Fruit fly (Drosophila melanogaster): ENCODE data around the gene euc.

Gene euc

DNA sequence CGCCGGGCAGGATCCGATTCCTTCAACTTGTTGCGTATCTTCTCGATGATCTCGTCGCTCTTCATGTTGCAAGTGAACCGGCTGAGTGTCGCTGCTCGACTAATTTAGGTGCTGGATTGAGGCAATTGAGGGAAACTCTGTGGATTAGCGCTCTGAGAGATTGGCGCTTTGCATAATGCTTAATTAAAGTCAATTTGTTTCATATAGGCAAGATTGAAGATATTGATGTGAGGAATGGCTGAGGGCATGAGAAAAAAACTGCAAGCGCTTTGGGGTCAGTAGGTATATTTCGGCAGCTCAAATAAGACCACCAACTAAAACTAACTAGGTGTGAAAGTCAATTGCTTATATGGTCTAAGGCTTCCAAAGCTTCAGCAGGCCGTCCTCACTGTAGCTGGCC, at the start of gene euc:
Gene euc, minus strand, starts transcription at position 101 of the 400 bp plus-strand sequence.
- TF ChIP-seq noc (tag; optimal IDR thresholded peaks at IDR 0.05), result no peak

DNA sequence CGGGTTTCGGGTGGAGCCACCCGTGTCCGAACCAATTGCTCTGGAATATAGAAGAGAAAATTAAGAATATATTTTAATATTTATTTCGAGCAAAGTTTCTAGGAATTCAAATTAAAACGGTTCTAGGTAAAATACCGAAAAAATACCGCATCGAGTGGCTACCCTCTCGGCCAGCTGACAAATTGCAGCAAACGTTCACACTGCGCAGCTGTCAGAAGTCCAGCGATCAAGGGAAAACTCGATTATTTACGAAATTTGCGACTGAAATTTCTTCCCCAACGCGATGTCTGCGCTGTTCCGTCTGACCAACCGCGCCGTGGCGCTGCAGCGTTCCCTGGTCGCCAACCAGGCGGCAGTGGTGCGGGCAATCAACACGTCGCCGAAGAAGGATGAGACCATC, 48.6 kb upstream of the euc start, which contains the start of gene NP15.6:
Gene NP15.6, plus strand, starts transcription at position 204 of the 400 bp plus-strand sequence.
- no peak for TF ChIP-seq noc (tag; optimal IDR thresholded peaks at IDR 0.05)

DNA sequence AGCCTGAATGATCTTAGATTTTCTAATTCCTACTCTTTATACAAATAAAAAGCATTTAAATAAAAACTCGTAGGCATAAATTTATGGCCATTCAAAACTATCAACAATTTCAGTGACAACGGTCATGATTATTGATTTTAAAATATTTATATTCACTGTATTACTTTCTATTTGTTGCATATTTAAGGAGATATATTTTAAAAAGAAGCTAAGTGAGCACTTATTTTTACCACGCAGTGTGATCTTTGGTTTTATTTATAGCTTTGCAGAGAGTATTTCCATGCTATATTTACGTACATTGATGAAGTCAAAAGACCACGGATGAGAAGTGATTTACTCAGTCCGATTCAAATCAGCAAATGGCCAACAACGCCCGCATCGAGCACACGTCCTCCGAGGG, 46.2 kb upstream of the euc start, which contains the start of gene CG14285:
Gene CG14285, plus strand, starts transcription at position 339 of the 400 bp plus-strand sequence.
- TF ChIP-seq noc (tag; optimal IDR thresholded peaks at IDR 0.05), result no peak

DNA sequence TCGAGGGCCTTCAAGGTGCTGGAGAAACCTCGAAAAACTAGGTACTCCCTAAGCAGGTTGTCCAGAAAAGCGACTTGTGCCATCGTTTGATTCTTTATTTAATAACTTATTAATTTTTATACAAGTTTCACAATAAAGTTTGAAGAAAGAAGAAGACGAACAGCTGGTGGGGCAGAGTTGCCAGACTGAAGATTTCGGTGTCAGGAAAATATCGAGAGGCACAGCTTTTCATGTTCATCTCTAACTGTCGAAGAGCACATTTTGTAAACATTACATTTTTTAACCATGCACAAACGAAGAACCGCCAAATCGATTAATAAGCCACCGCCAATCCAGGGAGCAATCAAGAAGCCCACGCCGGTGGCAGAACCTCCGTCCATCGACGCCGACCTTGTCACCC, 45.3 kb upstream of the euc start, which contains the start of the genes CG6005 and CG14286:
Gene CG6005, minus strand, starts transcription at position 169 of the 400 bp plus-strand sequence.
Gene CG14286, plus strand, starts transcription at position 231 of the 400 bp plus-strand sequence.
- no peak for TF ChIP-seq noc (tag; optimal IDR thresholded peaks at IDR 0.05)

DNA sequence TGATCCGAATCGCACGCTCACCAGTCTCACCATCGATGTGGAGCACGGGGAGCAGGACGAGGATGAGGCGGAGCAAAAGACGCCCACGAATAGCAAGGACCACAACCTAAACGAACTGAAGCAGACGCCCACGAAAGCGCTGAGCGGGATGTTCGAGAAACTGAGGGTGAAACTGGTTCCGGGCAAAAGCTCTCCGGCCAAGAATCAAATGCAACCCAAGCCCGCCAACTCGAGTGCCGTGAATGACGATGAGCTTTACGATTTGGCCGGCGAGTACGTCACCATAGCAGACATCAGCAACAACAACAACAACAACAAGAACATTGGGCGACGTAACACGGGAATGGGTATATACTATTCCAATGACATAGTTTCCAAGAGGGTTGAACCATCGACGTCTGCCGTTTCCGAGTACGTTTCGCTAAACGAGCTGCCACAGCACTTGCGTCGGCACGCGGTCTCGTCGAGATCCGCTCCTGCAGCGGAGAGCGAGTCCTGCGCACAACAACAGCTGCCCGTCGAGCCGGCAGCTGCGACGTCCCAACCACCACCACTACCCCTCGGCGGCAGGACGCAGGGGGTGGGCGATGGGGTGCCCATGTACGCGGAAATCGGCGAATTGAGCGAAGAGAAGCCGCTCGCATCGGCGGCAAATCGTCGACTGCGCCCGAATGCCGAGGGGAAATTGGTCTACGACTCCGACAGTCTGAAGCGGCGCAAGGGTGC, 38.9 kb upstream of the euc start:
- no peak for TF ChIP-seq noc (tag; optimal IDR thresholded peaks at IDR 0.05)

DNA sequence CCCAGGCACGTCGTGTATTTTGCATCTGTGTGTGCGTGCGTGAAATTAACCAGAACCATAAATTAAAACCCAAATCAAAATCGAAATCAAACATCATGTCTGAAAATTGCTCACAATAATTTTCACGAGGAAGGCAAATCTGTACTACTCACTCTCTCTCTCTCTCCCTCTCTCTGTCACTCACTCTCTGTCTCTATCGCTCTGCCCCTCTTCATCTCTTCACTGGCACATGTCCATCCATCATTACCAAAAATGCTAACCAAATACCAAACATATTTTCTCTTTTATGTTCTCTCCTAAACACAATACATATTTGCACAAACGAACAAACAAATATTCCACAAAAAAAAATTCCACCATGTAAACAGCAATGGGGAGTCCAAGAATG, 36.8 kb upstream of the euc start:
- no peak for TF ChIP-seq noc (tag; optimal IDR thresholded peaks at IDR 0.05)

DNA sequence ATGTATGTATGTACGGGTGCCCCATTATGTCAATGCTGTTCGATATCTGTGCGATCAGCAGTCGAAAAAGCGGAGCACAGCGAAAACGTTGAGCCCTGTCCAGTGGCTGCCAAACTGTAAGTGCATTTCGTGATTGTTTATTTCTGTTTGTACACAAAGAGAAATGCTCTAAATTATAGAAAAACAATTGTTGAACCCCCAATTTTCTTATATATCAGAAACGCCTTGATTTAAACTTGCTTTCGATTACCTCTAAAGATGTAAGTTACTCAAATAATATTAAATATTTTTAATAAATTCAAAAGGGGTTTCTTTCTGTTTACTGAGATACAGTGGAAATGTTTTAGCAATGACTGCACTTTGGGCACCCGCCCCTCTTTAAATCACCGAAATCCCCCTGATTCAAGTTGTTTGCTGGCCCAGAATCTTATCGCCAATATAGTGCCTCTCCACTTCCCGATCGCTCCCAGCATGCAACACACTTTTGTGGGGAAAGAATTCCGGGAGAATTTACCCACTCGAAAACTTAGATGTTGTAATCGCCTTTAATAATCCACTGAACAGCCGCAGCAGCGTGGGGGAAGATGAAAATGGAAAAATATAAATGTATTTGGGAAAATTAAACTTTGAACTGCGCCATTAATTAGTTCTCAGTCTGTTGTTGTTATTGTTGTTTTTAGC, 36.3 kb upstream of the euc start:
- no peak for TF ChIP-seq noc (tag; optimal IDR thresholded peaks at IDR 0.05)

DNA sequence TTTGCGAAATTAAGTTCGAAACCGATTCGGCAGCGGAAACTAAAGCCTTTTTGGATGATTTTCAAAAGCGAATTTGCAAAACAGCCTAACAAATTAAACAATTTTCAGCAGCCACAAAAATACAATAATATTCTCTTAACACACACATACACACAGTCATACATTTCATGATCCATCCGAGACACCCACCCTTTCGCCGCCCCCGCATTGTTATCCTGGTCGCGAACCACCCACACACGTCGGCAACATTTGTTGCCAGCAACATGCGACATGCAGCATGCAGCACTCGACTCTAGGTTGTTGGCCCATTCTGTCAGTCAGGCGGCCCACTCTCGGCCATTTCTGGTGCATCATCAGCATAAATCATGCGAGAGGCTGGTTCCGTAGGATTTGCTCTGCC, 35.4 kb upstream of the euc start:
- no peak for TF ChIP-seq noc (tag; optimal IDR thresholded peaks at IDR 0.05)

DNA sequence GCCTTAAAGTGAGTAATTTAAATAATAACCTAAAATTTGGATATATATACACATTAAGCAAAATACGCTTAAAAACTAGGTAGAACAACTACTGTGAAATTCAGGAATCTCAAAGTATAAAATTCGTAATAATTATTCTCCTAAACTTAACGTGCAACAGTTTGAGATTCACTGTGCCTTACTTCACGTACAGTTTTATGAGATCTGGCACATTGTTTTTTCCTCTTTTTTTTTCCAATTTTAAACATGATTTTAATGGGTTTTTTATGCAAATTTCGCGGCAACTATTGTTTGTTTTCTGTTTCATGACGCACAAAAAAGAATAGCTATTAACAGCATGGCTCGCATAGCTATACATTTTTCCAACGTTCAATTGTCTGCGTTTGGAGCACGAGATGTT, 33.3 kb upstream of the euc start:
- TF ChIP-seq noc (tag; optimal IDR thresholded peaks at IDR 0.05), result no peak

DNA sequence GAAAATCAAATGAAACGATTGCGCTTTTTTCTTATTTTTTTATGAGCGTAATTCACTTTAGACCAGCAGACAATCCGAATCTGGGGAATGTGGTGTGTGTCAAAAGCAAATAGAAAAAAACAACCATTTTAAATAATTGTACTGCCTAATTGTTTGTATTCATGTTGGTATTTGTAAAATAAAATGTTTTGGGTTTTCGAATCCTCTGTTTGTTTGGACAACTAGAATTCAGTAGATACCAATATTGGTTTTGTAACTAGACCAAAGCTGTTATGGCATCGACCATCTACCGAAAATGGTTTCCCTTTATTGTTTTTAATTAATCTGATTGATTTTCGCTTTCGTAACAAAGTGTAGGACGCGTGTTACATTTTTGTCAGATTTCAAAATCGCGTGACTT, 32.3 kb upstream of the euc start:
- no peak for TF ChIP-seq noc (tag; optimal IDR thresholded peaks at IDR 0.05)

DNA sequence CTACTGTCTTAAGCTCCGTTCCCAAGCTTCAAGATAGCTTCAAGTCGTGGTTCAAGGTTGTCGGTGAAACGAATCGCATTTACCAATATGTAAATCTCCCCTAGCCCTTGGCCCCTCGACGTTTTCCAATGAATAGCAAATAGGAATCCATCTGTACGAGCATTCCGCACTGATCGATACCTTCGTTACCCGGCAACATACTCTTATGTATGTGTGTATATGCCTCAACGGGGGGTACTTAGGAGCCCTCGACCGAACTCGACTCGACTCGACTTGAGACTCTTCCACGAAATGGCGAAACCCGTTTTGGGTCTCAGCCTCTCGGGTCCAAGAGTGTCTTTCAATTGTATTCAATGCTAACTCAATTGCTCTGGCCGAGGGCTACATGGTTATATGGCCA, 23.1 kb upstream of the euc start:
- no peak for TF ChIP-seq noc (tag; optimal IDR thresholded peaks at IDR 0.05)

DNA sequence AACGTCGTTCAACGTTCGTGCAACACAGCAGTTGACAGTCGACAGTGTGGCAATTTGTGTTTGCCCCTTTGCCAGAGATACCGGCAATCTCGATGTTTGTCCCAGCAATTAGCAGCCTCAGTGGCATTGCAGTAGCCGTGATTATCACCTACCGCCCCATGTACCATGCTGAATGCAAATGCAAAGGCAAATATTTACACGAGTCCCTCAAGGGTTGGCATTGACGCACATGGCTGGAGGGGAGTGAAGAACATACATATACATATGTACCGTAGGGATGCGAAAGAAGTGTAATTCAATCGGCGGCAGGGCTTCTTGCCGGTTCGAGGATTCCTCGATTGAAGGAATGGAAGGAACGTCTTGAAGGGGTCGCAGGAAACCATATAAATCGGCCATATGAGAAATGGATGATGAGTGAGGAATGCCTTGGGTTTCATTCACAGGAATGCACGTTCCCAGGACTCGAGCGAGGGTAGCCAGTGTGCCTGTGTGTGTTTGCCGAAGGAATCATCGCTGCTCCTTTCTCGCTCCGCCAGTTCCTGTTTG, 21.4 kb upstream of the euc start:
- TF ChIP-seq noc (tag; optimal IDR thresholded peaks at IDR 0.05), result no peak

DNA sequence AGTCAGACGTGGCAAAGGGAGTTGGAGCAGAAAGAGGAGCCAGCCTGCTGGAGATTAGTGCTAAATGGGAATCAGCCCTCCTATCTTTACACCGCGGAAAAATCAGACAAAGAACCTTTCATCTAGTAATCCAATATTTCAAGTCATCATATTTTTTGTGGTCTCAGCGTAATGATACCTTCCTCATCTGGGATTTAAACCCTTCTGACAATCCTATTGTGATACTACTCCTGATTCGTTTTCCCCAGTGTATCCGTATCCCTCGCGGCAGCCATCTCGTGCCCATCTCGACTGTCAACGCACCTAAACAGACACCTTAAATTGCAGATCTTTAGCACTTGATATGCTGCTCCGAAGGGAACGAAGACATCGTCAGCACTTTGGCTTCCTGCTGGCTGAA, 19.8 kb upstream of the euc start:
- no peak for TF ChIP-seq noc (tag; optimal IDR thresholded peaks at IDR 0.05)

DNA sequence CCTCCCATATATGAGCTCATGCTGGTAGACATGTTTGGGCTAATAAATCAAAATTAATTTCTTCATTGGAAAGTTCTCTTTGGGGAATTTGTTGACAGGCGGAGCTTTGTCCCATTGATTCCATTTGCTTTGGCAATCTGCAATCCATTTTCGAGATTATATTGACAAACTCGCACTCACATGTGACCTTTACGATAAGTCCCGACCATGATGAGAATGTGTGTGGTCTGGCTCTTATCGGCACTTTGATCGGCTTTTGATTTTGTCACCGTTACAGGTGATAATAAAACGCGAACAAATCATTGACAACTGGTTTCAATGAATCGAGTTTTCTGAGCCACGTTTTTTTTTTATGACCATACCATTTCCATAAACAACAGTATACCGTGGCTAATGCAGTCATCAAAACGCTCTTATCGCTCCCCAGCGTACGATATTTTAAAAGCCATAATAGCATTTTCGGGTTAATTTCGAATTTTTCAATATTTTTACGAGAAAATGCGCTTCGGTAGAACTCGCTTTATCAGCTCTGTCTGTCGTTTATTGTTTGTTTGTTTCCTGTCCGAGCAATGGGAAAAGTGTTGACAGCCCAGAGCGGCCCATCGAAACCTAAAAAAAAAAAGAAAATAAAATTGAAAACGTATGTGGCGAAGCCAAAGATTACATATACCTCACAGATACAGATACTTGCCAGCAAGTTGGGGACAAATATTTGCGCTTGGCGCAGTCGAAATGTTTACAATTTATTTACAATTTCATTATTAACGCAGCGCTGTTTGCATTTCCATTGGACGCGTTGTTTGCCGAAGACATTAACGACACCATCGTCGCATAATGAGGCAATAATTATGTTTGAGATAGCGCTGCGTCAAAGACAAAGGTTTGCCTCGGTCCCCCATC, 19.0 kb upstream of the euc start:
- TF ChIP-seq noc (tag; optimal IDR thresholded peaks at IDR 0.05), result no peak

DNA sequence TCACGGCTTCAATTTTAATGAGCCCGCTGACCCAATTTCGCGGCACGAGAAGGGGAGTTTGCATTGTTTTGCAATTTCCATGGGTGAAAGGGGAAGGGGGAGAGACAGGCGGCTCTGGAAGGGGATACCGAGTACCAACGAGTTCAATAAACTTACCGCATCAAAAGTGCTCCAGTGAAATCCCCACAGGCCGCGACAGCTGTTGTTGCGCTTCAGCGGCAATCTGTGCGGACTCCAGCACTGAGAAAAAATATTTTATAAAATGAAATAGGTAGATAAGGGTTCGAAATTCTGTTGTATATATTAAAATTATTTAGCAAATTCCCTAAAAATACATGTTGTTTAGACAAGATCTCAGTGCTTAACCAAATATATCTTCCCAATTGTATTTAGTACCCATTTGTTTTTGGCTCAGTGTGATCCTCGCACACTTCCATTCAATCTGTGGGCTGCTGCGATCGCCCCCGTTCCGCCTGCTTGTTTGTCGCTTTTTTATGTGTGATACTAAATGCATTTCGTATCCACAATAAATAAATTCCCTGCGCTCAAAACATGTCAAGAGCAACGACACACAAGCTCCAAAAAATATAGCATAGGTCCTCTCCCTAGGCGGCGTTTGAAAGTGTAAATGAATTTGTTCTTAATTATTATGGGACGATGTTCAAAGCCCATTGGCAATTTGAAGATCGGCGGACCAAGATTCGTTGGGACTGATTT, 17.1 kb upstream of the euc start:
- no peak for TF ChIP-seq noc (tag; optimal IDR thresholded peaks at IDR 0.05)

Measured in whole organism, larva.